Worm (Caenorhabditis elegans): ENCODE results near the gene degt-1.

DNA sequence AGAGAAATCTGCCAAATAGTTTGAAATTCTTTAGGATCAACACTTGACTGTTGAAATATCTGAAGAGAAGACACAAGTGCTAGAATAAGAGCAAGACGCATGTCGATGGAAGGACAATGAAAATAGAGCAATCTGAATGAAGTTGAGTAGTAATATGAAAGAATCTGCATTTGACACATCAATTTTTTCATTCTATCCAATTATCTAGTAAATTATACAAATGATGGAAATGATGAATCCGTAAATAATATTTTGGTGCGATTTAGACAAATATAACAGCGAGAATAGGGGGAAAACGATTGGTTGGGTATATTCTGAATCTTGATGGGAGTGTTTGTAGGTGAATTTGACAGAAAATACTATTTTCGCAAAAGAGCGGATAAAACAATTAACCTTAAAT is 7.4 kb upstream of the degt-1 start, which contains the start of gene txt-10:
- TF ChIP-seq pat-9 (tag; optimal IDR thresholded peaks at IDR 0.05): no peak
- TF ChIP-seq F13H6.1 (tag; optimal IDR thresholded peaks at IDR 0.05): no peak
- no peak for TF ChIP-seq pha-4 (tag; optimal IDR thresholded peaks at IDR 0.05)
- no peak for TF ChIP-seq nhr-11 (tag; optimal IDR thresholded peaks at IDR 0.05)
- no peak for TF ChIP-seq ama-1 (optimal IDR thresholded peaks at IDR 0.05)
- no peak for TF ChIP-seq odd-2 (tag; optimal IDR thresholded peaks at IDR 0.05)
- no peak for TF ChIP-seq unc-3 (GFP tag; conservative IDR thresholded peaks at IDR 0.05)
- no peak for TF ChIP-seq unc-3 (tag; optimal IDR thresholded peaks at IDR 0.05)
- TF ChIP-seq zip-5 (tag; optimal IDR thresholded peaks at IDR 0.05): no peak
- no peak for TF ChIP-seq hlh-30 (tag; optimal IDR thresholded peaks at IDR 0.05; ENCODE audit: insufficient read depth)

Measured in whole organism, late embryonic.